Fruit fly (Drosophila melanogaster): ENCODE results near the gene CG31606.

Gene CG31606

DNA sequence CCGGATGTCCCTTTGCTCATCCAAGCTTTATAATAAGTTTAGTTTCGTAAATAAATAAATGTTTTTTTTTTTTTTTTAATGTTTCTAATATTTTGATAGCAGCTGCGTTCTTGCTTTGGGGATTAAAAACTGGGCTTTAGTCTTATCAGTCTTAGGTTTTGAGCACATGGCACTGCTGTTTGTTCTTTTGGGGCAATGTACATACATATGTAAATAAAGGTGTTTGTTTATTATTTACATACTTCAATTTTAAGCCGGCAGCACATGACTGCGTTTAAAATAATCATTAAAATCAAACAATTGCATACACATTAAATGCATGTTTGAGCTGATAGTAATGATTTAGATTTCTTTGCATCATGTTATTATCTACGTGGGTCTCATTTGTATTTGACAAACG is 16.8 kb downstream of the CG31606 start:
- TF ChIP-seq noc (tag; optimal IDR thresholded peaks at IDR 0.05), result no peak

DNA sequence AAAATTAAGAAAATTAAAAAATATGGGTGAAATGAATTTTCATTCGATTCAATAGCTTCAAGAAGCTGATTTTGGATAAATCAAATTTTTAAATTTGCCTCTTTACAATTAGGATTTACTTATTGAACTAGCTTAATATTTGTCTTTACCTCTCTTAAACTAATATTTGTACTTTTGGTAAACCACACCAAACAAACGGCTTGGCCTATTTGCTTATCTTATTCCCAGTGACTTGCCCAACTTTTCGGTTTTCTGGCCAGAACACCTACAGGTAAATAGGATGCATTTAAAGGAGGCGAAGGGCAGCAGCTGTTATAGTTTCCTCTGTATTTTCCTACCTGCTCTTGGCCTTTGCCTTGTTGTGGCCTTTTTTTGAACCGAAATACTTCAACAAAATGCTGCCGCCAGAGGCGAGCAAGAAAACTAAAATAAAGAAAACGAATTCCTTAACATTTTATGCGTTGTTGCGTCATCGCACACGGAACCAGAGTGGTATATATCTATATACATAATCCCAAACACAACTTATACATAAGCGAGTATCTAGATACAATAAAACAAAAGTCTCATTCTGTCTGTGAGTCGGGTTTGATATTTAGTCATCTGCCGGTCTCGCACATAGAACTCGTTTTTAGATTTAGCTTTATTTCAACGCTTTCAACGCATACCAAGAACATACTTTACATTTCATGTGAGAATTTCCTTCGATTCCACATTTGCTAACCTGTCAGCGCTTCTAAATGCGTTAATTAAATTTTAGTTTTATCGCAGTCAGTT is 18.6 kb downstream of the CG31606 start:
- no peak for TF ChIP-seq noc (tag; optimal IDR thresholded peaks at IDR 0.05)

- TF ChIP-seq noc (tag; optimal IDR thresholded peaks at IDR 0.05), result no peak
Measured at dm6 chr2L:8168075-8168474, 20.7 kb downstream of the CG31606 start.

dm6 chr2L:8170600-8171182 is 23.3 kb downstream of the CG31606 start:
- TF ChIP-seq noc (tag; optimal IDR thresholded peaks at IDR 0.05), result no peak

DNA sequence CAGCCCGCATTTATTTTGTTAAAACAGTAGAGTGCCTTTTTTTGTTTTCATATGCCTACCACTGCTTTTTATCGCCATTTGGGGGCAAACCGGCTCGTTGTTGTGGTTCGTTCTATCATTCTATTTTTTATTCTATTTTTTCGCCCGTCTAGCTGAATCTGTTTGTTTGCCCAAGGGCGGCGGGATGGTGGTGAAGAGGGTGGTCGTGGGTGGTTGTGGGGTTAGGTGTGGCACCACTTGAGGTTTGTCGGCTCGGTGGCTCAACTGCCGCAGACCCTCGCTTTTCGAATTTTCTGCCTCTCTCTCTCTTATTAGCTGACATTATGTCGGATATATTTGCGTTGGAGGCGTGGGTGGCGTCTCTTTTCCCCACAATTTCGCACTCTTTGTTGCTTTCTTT is 24.1 kb downstream of the CG31606 start:
- no peak for TF ChIP-seq noc (tag; optimal IDR thresholded peaks at IDR 0.05)

DNA sequence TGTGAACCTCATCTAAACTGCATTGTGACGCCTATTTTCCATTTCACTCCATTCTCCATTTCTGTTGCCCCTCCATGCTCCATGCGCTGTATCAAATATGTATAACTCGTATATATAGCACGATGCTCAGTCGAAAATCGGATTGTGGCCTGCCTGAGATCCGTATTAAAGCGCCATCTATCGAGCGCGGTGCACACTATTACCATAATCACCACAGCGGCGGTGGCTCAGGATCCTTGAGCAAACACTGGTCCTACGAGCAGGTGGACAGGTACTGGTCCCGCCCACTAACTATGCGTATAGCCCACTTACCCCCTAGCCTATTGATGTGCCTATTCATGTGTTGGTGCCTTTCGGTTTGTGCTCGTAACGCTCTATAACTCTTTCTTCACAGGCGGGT is 37.6 kb downstream of the CG31606 start:
- no peak for TF ChIP-seq noc (tag; optimal IDR thresholded peaks at IDR 0.05)

DNA sequence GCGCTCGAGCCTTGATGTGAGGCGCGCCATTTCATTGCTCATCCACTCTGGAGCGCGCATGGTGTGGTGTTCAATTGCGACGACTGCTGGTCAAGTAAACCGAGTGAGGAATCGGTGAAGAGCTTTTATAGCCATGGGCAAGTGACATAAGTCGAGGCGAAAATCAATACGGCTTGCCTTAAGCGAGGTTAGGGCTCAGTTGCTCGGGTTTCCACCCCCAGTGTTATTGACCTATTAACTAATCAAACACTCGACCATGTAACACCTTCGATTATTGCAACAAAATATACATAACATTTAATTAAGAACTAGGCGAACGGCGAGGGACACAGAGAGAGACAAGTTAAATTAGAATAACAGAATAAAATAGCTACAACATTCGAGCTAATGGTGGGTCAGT is 43.3 kb downstream of the CG31606 start, which contains the start of gene CG34134:
Gene CG34134 (minus strand): TSS at position 101 of the 400 bp plus-strand sequence.
- no peak for TF ChIP-seq noc (tag; optimal IDR thresholded peaks at IDR 0.05)

DNA sequence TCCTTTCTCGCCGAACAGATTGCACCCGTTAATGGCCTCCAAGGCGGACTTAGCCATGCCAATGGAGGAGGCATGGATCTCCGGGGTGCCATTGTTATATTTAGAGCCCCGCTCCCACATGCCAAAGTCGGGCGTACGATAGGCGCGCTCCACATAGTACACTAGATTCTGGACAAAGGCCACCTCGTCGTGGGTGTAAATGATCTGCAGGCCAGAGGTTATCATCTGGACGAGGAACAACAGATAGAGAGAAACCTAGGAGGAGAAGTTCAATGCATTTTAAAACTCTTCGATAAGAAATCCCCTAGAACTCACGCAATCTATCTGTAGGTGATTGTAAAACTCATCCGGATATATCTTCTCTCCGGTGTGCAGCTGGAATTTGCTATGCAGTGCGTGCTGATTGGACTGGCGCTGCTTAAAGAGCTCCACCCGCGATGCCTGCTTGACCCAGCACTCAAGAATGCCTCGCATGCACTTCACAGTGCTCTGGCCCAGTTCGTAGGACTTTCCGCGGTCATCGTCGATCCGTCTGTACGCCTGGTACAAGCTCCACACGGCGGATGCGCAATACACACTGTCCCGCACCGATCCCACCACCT is 48.4 kb downstream of the CG31606 start:
- TF ChIP-seq noc (tag; optimal IDR thresholded peaks at IDR 0.05), result no peak

DNA sequence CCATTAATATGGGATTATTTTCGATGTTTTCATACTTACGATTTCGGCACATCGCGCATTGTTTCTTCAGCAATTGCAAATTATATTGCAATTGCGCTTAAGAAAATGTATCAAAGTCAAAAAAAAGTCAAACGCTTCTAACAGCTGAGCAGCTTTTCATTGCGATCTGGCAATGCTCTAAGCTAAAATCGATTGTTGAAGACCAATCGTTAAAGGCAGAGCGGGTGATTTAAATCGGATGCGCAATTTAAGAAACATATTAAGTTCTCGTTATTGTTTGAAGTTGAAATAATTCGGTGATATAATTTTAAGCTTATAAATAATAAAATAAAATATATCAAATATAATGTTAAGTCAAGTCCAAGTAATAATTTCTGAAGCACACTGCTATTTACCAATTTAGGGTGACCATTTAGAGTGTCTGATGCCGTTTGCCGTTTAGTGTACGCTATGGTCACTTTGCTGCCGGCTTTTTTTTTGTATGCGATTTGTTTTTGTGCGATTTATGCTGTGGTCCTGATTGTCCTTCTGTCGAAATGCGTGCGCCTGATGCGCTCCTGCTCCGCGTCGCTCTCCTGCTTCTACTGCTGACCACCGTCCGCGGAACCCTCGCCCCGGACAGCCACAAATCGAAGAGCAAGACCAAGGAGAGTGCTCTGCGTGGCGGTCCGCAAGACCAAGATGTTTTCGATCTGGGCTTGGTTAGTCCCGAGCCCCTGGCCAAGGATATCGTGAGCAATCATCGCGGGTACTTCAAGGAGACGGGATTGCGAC is 49.5 kb downstream of the CG31606 start, which contains the start of the genes CG8475 and CG8460:
Gene CG8475 (minus strand): TSS at position 162 of the 774 bp plus-strand sequence.
Gene CG8460 (plus strand): TSS at position 437 of the 774 bp plus-strand sequence.
- TF ChIP-seq noc (tag; optimal IDR thresholded peaks at IDR 0.05), result no peak
